Fruit fly (Drosophila melanogaster): Measurements from ENCODE around the gene CG14834.

CG14834 gene

dm6 chr3L:7356386-7357117 is 9.6 kb upstream of the CG14834 start, which contains the start of gene CTCF (continued):
- TF ChIP-seq CG3163 (GFP tag; optimal IDR thresholded peaks at IDR 0.05) (no peak), CG34224 (GFP tag; IDR thresholded peaks at IDR 0.05; ENCODE audit: partially characterized antibody) (peak; percentile 73), CG15514 (GFP tag; optimal IDR thresholded peaks at IDR 0.05) (peak; percentile 95), CG11247 (GFP tag; IDR thresholded peaks at IDR 0.05) (peak; percentile 45; the same call in 1 of the 2 replicates), NC2β (GFP tag; optimal IDR thresholded peaks at IDR 0.05) (peak; percentile 38), fd3F (GFP tag; optimal IDR thresholded peaks at IDR 0.05) (peak; percentile 4), CG6791 (GFP tag; IDR thresholded peaks at IDR 0.05; ENCODE audit: partially characterized antibody) (peak; percentile 68; the same call in 1 of the 3 replicates), Tbp (GFP tag; optimal IDR thresholded peaks at IDR 0.05) (peak; percentile 49), hkb (optimal IDR thresholded peaks at IDR 0.05) (no peak), hkb (GFP tag; IDR thresholded peaks at IDR 0.05) (0 out of 2 replicates have a peak, but pooled peaks have one; percentile 31), CG7556 (GFP tag; optimal IDR thresholded peaks at IDR 0.05) (no peak), odd (GFP tag; optimal IDR thresholded peaks at IDR 0.05) (no peak), CG13894 (tag; optimal IDR thresholded peaks at IDR 0.05) (peak; percentile 35), CG4707 (GFP tag; optimal IDR thresholded peaks at IDR 0.05) (no peak), lmd (GFP tag; IDR thresholded peaks at IDR 0.05) (peak; percentile 52; the same call in 1 of the 2 replicates), dmrt11E (tag; optimal IDR thresholded peaks at IDR 0.05) (peak; percentile 32), Chrac-16 (GFP tag; optimal IDR thresholded peaks at IDR 0.05) (peak; percentile 27), CG8290 (GFP tag; optimal IDR thresholded peaks at IDR 0.05) (peak; percentile 59), CG8290 (tag; optimal IDR thresholded peaks at IDR 0.05) (peak in 1 of 2 experiments; percentile 55), E2f1 (GFP tag; IDR thresholded peaks at IDR 0.05) (0 out of 2 replicates have a peak, but pooled peaks have one; percentile 7), hbn (GFP tag; IDR thresholded peaks at IDR 0.05; ENCODE audit: partially characterized antibody) (peak; percentile 61), CG17361 (GFP tag; IDR thresholded peaks at IDR 0.05) (peak; percentile 74), CG12155 (GFP tag; optimal IDR thresholded peaks at IDR 0.05) (peak; percentile 30), CG42726 (GFP tag; IDR thresholded peaks at IDR 0.05; ENCODE audit: partially characterized antibody) (peak; percentile 68; the same call in 1 of the 2 replicates), CG31441 (GFP tag; IDR thresholded peaks at IDR 0.05) (peak; percentile 40; the same call in 1 of the 2 replicates), amos (GFP tag; IDR thresholded peaks at IDR 0.05; ENCODE audit: partially characterized antibody) (peak; percentile 78), chif (GFP tag; optimal IDR thresholded peaks at IDR 0.05) (peak in 1 of 2 experiments; percentile 50), tio (GFP tag; optimal IDR thresholded peaks at IDR 0.05) (no peak), CrebB (tag; optimal IDR thresholded peaks at IDR 0.05) (no peak), pb (GFP tag; optimal IDR thresholded peaks at IDR 0.05) (peak; percentile 40), NC2α (GFP tag; optimal IDR thresholded peaks at IDR 0.05) (peak; percentile 43), CG3726 (GFP tag; IDR thresholded peaks at IDR 0.05) (no peak), ewg (GFP tag; optimal IDR thresholded peaks at IDR 0.05) (peak; percentile 16), CG2120 (GFP tag; optimal IDR thresholded peaks at IDR 0.05) (peak; percentile 52), fd96Cb (tag; optimal IDR thresholded peaks at IDR 0.05) (peak; percentile 25), repo (GFP tag; optimal IDR thresholded peaks at IDR 0.05) (peak; percentile 21), CG11560 (tag; IDR thresholded peaks at IDR 0.05) (no peak), CG30403 (GFP tag; optimal IDR thresholded peaks at IDR 0.05) (peak; percentile 43), usp (GFP tag; optimal IDR thresholded peaks at IDR 0.05) (no peak), CG10431 (GFP tag; optimal IDR thresholded peaks at IDR 0.05) (peak; percentile 51), Fer1 (GFP tag; optimal IDR thresholded peaks at IDR 0.05) (peak; percentile 62), CG13624 (GFP tag; optimal IDR thresholded peaks at IDR 0.05) (peak; percentile 45), CG1832 (GFP tag; optimal IDR thresholded peaks at IDR 0.05) (no peak), Bdp1 (GFP tag; optimal IDR thresholded peaks at IDR 0.05) (no peak), twi (tag; optimal IDR thresholded peaks at IDR 0.05) (peak; percentile 35), lilli (GFP tag; optimal IDR thresholded peaks at IDR 0.05) (peak; percentile 46), CG8944 (GFP tag; optimal IDR thresholded peaks at IDR 0.05) (peak; percentile 41), BEAF-32 (GFP tag; optimal IDR thresholded peaks at IDR 0.05) (peak; percentile 85), ham (GFP tag; IDR thresholded peaks at IDR 0.05) (no peak)
